Worm (Caenorhabditis elegans): Measurements from ENCODE around the gene T28A11.2.

T28A11.2 gene

DNA sequence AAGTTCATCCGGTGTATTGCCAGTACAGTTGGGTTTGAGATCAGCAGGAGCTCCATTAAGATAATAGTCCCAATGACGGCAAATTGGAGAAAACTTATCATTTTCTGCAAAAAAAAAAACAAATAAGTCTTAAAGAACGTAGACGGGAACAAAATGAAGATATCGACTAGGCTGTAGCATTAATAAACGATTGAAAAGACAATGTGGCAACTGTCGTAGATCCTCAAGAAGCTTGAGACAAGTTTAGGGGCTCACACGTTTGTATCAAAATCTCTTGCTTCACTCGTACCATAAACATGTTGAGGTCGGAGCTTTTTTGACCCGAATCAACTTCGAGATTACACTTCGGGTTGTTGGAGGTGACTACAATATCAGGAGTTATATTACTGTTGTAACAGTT lies 39.8 kb downstream of the T28A11.2 start, which contains the start of gene F35F10.14:
Gene F35F10.14, minus strand, starts transcription at position 101 of the 400 bp plus-strand sequence.
- no peak for TF ChIP-seq hlh-15 (tag; optimal IDR thresholded peaks at IDR 0.05)
- no peak for TF ChIP-seq elt-2 (tag; optimal IDR thresholded peaks at IDR 0.05)
- TF ChIP-seq pax-1 (tag; optimal IDR thresholded peaks at IDR 0.05): no peak
- TF ChIP-seq K02D7.2 (tag; optimal IDR thresholded peaks at IDR 0.05): no peak
- TF ChIP-seq pag-3 (tag; optimal IDR thresholded peaks at IDR 0.05; ENCODE audit: borderline replicate concordance): no peak
- TF ChIP-seq nhr-11 (tag; optimal IDR thresholded peaks at IDR 0.05): no peak
- no peak for TF ChIP-seq ceh-18 (tag; optimal IDR thresholded peaks at IDR 0.05)
- no peak for TF ChIP-seq ceh-2 (tag; optimal IDR thresholded peaks at IDR 0.05)
- TF ChIP-seq ceh-31 (tag; optimal IDR thresholded peaks at IDR 0.05): no peak
- TF ChIP-seq rnt-1 (tag; optimal IDR thresholded peaks at IDR 0.05): no peak

- TF ChIP-seq ceh-45 (GFP tag; IDR thresholded peaks at IDR 0.05) (no peak), hlh-6 (tag; optimal IDR thresholded peaks at IDR 0.05) (no peak), ref-2 (tag; optimal IDR thresholded peaks at IDR 0.05) (no peak), ceh-6 (GFP tag; optimal IDR thresholded peaks at IDR 0.05) (no peak), ceh-24 (tag; optimal IDR thresholded peaks at IDR 0.05) (no peak), ama-1 (optimal IDR thresholded peaks at IDR 0.05) (no peak), ceh-30 (tag; optimal IDR thresholded peaks at IDR 0.05) (no peak), pax-1 (tag; optimal IDR thresholded peaks at IDR 0.05) (no peak), pha-2 (tag; optimal IDR thresholded peaks at IDR 0.05) (no peak), pat-9 (tag; optimal IDR thresholded peaks at IDR 0.05) (no peak), C38D4.7 (GFP tag; optimal IDR thresholded peaks at IDR 0.05) (no peak), fkh-10 (GFP tag; optimal IDR thresholded peaks at IDR 0.05) (no peak), unc-3 (GFP tag; conservative IDR thresholded peaks at IDR 0.05) (no peak), unc-3 (tag; optimal IDR thresholded peaks at IDR 0.05) (no peak), dve-1 (tag; optimal IDR thresholded peaks at IDR 0.05) (no peak), pha-4 (tag; optimal IDR thresholded peaks at IDR 0.05) (no peak), mec-3 (tag; optimal IDR thresholded peaks at IDR 0.05; ENCODE audit: borderline replicate concordance) (no peak), syd-9 (tag; optimal IDR thresholded peaks at IDR 0.05) (no peak)
These were observed 40.3 kb downstream of the T28A11.2 start, which contains the start of gene C17B7.14 for ce11 chrV:3320432-3320831. Gene C17B7.14 (minus strand): TSS chrV:3320532.

ce11 chrV:3324178-3324577 lies 44.0 kb downstream of the T28A11.2 start, which contains the start of gene C17B7.8:
Gene C17B7.8 (minus strand): TSS chrV:3324278.
- no peak for TF ChIP-seq ttx-3 (tag; optimal IDR thresholded peaks at IDR 0.05)
- no peak for TF ChIP-seq elt-2 (tag; optimal IDR thresholded peaks at IDR 0.05)
- TF ChIP-seq pha-2 (tag; optimal IDR thresholded peaks at IDR 0.05): no peak
- no peak for TF ChIP-seq ztf-16 (tag; optimal IDR thresholded peaks at IDR 0.05)
- TF ChIP-seq npax-4 (tag; optimal IDR thresholded peaks at IDR 0.05): no peak
- no peak for TF ChIP-seq ceh-2 (tag; optimal IDR thresholded peaks at IDR 0.05)
- TF ChIP-seq ceh-18 (tag; optimal IDR thresholded peaks at IDR 0.05): no peak
- no peak for TF ChIP-seq eyg-1 (tag; optimal IDR thresholded peaks at IDR 0.05)
- no peak for TF ChIP-seq fkh-6 (tag; optimal IDR thresholded peaks at IDR 0.05)
- no peak for TF ChIP-seq ceh-31 (tag; optimal IDR thresholded peaks at IDR 0.05)
- no peak for TF ChIP-seq K02D7.2 (tag; optimal IDR thresholded peaks at IDR 0.05)
- TF ChIP-seq ceh-48 (tag; optimal IDR thresholded peaks at IDR 0.05): no peak
